Worm (Caenorhabditis elegans): ENCODE results near the gene F40G9.14.

F40G9.14 gene

DNA sequence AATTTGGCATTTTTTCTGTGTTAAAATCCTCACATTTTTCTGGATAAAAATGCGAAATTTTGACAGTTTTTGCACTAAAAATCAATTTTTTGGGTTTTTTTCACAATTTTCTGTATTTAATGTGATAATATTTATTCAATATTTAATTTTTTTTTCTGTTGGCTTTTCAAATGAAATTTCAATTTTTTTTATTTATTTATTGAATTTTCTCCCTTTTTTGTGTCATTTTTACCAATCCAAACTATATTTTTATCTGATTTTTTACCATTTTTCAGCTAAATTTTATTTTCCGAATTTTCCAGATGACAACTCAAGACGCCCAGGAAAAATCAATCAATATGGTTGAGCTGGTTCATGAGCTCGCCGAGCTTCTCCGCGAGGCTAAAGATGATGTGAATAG, 16.5 kb upstream of the F40G9.14 start, which contains the start of gene F40G9.17:
TSS of gene F40G9.17 (plus strand) at position 301 of the 400 bp plus-strand sequence.
- TF ChIP-seq ztf-23 (GFP tag; IDR thresholded peaks at IDR 0.05) (no peak), med-1 (GFP tag; optimal IDR thresholded peaks at IDR 0.05; ENCODE audit: insufficient read depth) (no peak), flt-1 (GFP tag; IDR thresholded peaks at IDR 0.05) (no peak), ref-1 (GFP tag; conservative IDR thresholded peaks at IDR 0.05) (no peak), ztf-29 (GFP tag; IDR thresholded peaks at IDR 0.05) (no peak), T22C8.4 (GFP tag; IDR thresholded peaks at IDR 0.05) (no peak), klf-2 (GFP tag; conservative IDR thresholded peaks at IDR 0.05) (no peak), cog-1 (tag; optimal IDR thresholded peaks at IDR 0.05) (no peak), tab-1 (GFP tag; IDR thresholded peaks at IDR 0.05) (no peak)

ce11 chrIII:191803-192202, 14.2 kb upstream of the F40G9.14 start, which contains the start of gene sec-20:
Gene sec-20 (plus strand): TSS chrIII:192103.
- TF ChIP-seq tab-1 (GFP tag; IDR thresholded peaks at IDR 0.05) = no peak
- no peak for TF ChIP-seq flt-1 (GFP tag; IDR thresholded peaks at IDR 0.05)
- no peak for TF ChIP-seq cog-1 (tag; optimal IDR thresholded peaks at IDR 0.05)
- TF ChIP-seq med-1 (GFP tag; optimal IDR thresholded peaks at IDR 0.05; ENCODE audit: insufficient read depth) = no peak
- no peak for TF ChIP-seq T22C8.4 (GFP tag; IDR thresholded peaks at IDR 0.05)

ce11 chrIII:190686-191085, 13.1 kb upstream of the F40G9.14 start, which contains the start of gene cox-17:
Gene cox-17 (plus strand): TSS chrIII:190986.
- no peak for TF ChIP-seq ref-1 (GFP tag; conservative IDR thresholded peaks at IDR 0.05)
- TF ChIP-seq cog-1 (tag; optimal IDR thresholded peaks at IDR 0.05) = no peak
- no peak for TF ChIP-seq ztf-23 (GFP tag; IDR thresholded peaks at IDR 0.05)
- TF ChIP-seq flt-1 (GFP tag; IDR thresholded peaks at IDR 0.05) = no peak
- no peak for TF ChIP-seq med-1 (GFP tag; optimal IDR thresholded peaks at IDR 0.05; ENCODE audit: insufficient read depth)
- TF ChIP-seq tab-1 (GFP tag; IDR thresholded peaks at IDR 0.05) = no peak
- no peak for TF ChIP-seq ztf-29 (GFP tag; IDR thresholded peaks at IDR 0.05)
- no peak for TF ChIP-seq T22C8.4 (GFP tag; IDR thresholded peaks at IDR 0.05)
- TF ChIP-seq klf-2 (GFP tag; conservative IDR thresholded peaks at IDR 0.05) = no peak

DNA sequence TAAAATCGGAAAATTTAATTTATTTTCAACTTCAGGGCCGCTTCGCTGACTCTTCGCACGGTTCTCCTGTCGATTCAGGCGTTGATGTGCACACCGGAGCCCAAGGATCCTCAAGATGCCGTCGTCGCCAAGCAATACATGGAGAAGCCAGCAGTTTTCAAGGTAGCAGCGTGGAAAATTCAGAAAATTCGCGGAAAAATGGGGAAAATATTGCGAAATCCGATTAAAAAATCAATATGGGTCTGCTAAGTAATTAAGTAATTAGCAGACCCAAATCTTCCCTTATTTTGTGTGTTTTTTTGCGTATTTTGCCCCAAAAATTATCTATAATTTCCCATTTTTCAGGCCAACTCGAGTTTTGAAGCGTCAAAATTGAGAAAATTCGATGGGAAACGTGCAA, 11.7 kb upstream of the F40G9.14 start:
- TF ChIP-seq ztf-23 (GFP tag; IDR thresholded peaks at IDR 0.05) (no peak), T22C8.4 (GFP tag; IDR thresholded peaks at IDR 0.05) (no peak), cog-1 (tag; optimal IDR thresholded peaks at IDR 0.05) (no peak), ztf-29 (GFP tag; IDR thresholded peaks at IDR 0.05) (no peak), tab-1 (GFP tag; IDR thresholded peaks at IDR 0.05) (no peak), flt-1 (GFP tag; IDR thresholded peaks at IDR 0.05) (no peak), ref-1 (GFP tag; conservative IDR thresholded peaks at IDR 0.05) (no peak), med-1 (GFP tag; optimal IDR thresholded peaks at IDR 0.05; ENCODE audit: insufficient read depth) (no peak), klf-2 (GFP tag; conservative IDR thresholded peaks at IDR 0.05) (no peak)

- TF ChIP-seq flt-1 (GFP tag; IDR thresholded peaks at IDR 0.05) (no peak), ref-1 (GFP tag; conservative IDR thresholded peaks at IDR 0.05) (no peak), ztf-23 (GFP tag; IDR thresholded peaks at IDR 0.05) (no peak), tab-1 (GFP tag; IDR thresholded peaks at IDR 0.05) (no peak), med-1 (GFP tag; optimal IDR thresholded peaks at IDR 0.05; ENCODE audit: insufficient read depth) (no peak)
Observed at ce11 chrIII:188426-188888, 10.8 kb upstream of the F40G9.14 start, which contains the start of gene ubc-20. Gene ubc-20 (plus strand): TSS chrIII:188838.

DNA sequence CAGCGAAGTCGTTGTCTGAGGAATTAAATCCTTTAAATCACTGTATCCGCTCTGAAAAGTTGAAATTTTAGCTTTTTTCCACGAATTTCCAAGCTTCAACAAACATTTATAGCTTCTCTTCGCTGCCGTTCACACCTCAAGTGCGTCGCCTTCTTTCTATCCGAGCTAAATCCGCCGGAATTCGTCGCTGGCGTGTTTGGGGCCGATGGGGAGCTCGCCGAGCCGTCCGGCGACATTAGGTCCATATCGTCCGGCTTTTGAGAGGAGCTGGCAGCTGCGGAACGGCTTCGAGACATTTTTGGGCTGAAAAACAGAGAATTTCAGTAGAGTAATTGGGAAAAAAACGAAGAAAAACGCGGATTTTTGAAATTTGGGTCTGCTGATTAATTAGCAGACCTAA, 10.2 kb upstream of the F40G9.14 start, which contains the start of gene mxl-2:
TSS of gene mxl-2 (minus strand) at position 303 of the 400 bp plus-strand sequence.
- TF ChIP-seq tab-1 (GFP tag; IDR thresholded peaks at IDR 0.05) = no peak
- TF ChIP-seq klf-2 (GFP tag; conservative IDR thresholded peaks at IDR 0.05) = no peak
- TF ChIP-seq ztf-29 (GFP tag; IDR thresholded peaks at IDR 0.05) = no peak
- TF ChIP-seq ztf-23 (GFP tag; IDR thresholded peaks at IDR 0.05) = no peak
- no peak for TF ChIP-seq flt-1 (GFP tag; IDR thresholded peaks at IDR 0.05)

- TF ChIP-seq ztf-29 (GFP tag; IDR thresholded peaks at IDR 0.05) = no peak
- TF ChIP-seq T22C8.4 (GFP tag; IDR thresholded peaks at IDR 0.05) = 0 out of 2 replicates have a peak, but pooled peaks have one; percentile 5
Observed at ce11 chrIII:184335-184734, 6.7 kb upstream of the F40G9.14 start.

DNA sequence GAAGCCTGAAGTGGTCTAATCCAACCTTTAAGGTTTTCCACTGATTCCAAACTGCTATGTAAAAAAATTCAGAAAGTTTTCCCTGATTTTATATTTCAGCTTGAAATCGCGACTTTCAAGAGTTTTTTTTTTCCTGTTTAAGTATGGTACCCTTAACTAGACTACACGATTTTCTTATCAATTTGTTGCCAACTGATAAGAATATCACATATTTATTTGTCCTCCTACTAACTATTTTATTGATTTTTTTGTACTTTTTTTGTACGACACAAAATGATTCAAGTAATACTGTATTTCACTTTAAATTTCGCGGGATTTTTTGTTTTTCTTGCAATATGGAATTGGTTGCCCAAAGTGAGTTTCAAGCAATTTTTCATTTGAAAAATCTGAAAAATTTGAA, 5.5 kb upstream of the F40G9.14 start:
- no peak for TF ChIP-seq klf-2 (GFP tag; conservative IDR thresholded peaks at IDR 0.05)
- no peak for TF ChIP-seq cog-1 (tag; optimal IDR thresholded peaks at IDR 0.05)
- no peak for TF ChIP-seq T22C8.4 (GFP tag; IDR thresholded peaks at IDR 0.05)
- no peak for TF ChIP-seq ztf-23 (GFP tag; IDR thresholded peaks at IDR 0.05)
- no peak for TF ChIP-seq tab-1 (GFP tag; IDR thresholded peaks at IDR 0.05)
- no peak for TF ChIP-seq ref-1 (GFP tag; conservative IDR thresholded peaks at IDR 0.05)
- TF ChIP-seq med-1 (GFP tag; optimal IDR thresholded peaks at IDR 0.05; ENCODE audit: insufficient read depth) = no peak
- TF ChIP-seq flt-1 (GFP tag; IDR thresholded peaks at IDR 0.05) = no peak
- TF ChIP-seq ztf-29 (GFP tag; IDR thresholded peaks at IDR 0.05) = no peak

DNA sequence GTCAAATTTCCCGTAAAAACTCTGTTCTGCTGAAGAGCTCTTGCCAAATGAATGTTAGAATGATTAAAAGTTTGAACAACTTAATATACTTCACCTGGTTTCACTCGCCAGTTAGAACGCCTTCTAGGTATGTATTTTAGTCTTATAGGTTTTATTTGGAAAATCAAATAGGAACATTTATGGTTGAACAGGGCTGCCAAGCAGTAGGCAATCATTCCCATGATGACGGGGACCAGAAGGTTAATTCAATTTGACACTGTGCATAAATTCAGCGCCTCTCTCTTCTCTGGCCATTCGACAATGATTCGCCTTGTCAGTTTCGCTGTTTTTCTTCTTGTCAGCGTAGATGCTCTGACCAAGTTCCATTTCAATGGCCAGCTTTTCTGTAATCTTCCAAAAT, 4.5 kb upstream of the F40G9.14 start, which contains the start of gene F40G9.15:
TSS of gene F40G9.15 (plus strand) at position 301 of the 400 bp plus-strand sequence.
- TF ChIP-seq klf-2 (GFP tag; conservative IDR thresholded peaks at IDR 0.05) = no peak
- TF ChIP-seq cog-1 (tag; optimal IDR thresholded peaks at IDR 0.05) = no peak
- TF ChIP-seq ztf-29 (GFP tag; IDR thresholded peaks at IDR 0.05) = no peak
- no peak for TF ChIP-seq tab-1 (GFP tag; IDR thresholded peaks at IDR 0.05)
- TF ChIP-seq ref-1 (GFP tag; conservative IDR thresholded peaks at IDR 0.05) = no peak
- TF ChIP-seq flt-1 (GFP tag; IDR thresholded peaks at IDR 0.05) = no peak
- no peak for TF ChIP-seq T22C8.4 (GFP tag; IDR thresholded peaks at IDR 0.05)
- no peak for TF ChIP-seq ztf-23 (GFP tag; IDR thresholded peaks at IDR 0.05)
- no peak for TF ChIP-seq med-1 (GFP tag; optimal IDR thresholded peaks at IDR 0.05; ENCODE audit: insufficient read depth)

DNA sequence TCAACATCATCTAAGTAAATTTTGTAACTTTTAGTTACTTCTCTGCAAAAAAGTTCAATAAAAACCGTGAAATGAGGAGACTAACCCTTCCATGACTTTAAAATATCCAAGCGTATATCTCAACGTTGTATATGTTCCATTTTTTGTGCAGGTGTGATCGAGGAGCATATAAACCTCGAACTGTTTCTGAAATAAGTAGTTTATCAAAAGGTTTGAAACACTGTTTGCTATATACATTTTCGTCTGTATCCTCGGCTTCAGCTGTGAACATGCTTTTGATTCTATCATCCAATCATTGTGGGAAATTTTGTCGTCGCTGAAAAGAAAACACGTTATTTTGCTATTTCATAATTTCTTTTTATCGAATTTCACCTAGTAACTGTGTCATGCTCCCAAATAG, 3.3 kb upstream of the F40G9.14 start, which contains the start of gene F40G9.5:
TSS of gene F40G9.5 (plus strand) at position 301 of the 400 bp plus-strand sequence.
- TF ChIP-seq T22C8.4 (GFP tag; IDR thresholded peaks at IDR 0.05) (no peak), ref-1 (GFP tag; conservative IDR thresholded peaks at IDR 0.05) (no peak), klf-2 (GFP tag; conservative IDR thresholded peaks at IDR 0.05) (no peak), tab-1 (GFP tag; IDR thresholded peaks at IDR 0.05) (no peak), flt-1 (GFP tag; IDR thresholded peaks at IDR 0.05) (no peak), cog-1 (tag; optimal IDR thresholded peaks at IDR 0.05) (no peak), med-1 (GFP tag; optimal IDR thresholded peaks at IDR 0.05; ENCODE audit: insufficient read depth) (no peak), ztf-29 (GFP tag; IDR thresholded peaks at IDR 0.05) (no peak), ztf-23 (GFP tag; IDR thresholded peaks at IDR 0.05) (no peak)

All from whole organism, midembryonic.